Worm (Caenorhabditis elegans) whole organism, young adult: ENCODE results near the gene sulp-5.

Experiments used
- B0019.2 ChIP-seq: fragments of 200-800 bp; sonication (Bioruptor generic); conservative IDR thresholded peaks from 2 replicates; pipeline ENCODE4 v1.3.6; 2022; ENCODE audit warnings: missing genetic modification reagents, missing genetic modification characterization, missing compliant biosample characterization
- B0336.3 ChIP-seq: fragments of 200-800 bp; sonication (Bioruptor generic); IDR thresholded peaks from 2 replicates; pipeline ENCODE4 v1.3.6; 2022; ENCODE audit warnings: missing genetic modification characterization, missing compliant biosample characterization
- D2030.7 ChIP-seq: fragments of 200-800 bp; sonication (Bioruptor generic); IDR thresholded peaks from 2 replicates; pipeline ENCODE4 v1.3.6; 2022; ENCODE audit warnings: missing genetic modification reagents, missing genetic modification characterization, missing compliant biosample characterization
- F10E7.11 ChIP-seq: sonication (generic microtip); optimal IDR thresholded peaks from 2 replicates; lab custom pipeline; 2017; ENCODE audit warnings: mild to moderate bottlenecking, missing genetic modification characterization, moderate library complexity, missing compliant biosample characterization
- F33H1.4 ChIP-seq: fragments of 200-800 bp; sonication (Bioruptor generic); IDR thresholded peaks from 2 replicates; pipeline ENCODE4 v1.3.6; 2022; ENCODE audit warnings: missing genetic modification reagents, missing genetic modification characterization, missing compliant biosample characterization
- F49E8.2 ChIP-seq: sonication (generic microtip); optimal IDR thresholded peaks from 3 replicates; lab custom pipeline; 2017; ENCODE audit warnings: missing genetic modification characterization, mild to moderate bottlenecking, missing compliant biosample characterization, antibody characterized with exemption, moderate library complexity; ENCODE audit not compliant: insufficient read depth
- F57A8.1 ChIP-seq: fragments of 200-800 bp; sonication (Bioruptor generic); optimal IDR thresholded peaks from 2 replicates; lab custom pipeline; 2018; ENCODE audit warnings: mild to moderate bottlenecking, missing genetic modification characterization, moderate library complexity, missing compliant biosample characterization
- F57C9.4 ChIP-seq: sonication (generic microtip); optimal IDR thresholded peaks from 2 replicates; lab custom pipeline; 2017; ENCODE audit warnings: mild to moderate bottlenecking, missing genetic modification characterization, missing compliant biosample characterization
- K12H6.12 ChIP-seq: fragments of 200-800 bp; sonication (Bioruptor generic); optimal IDR thresholded peaks from 2 replicates; lab custom pipeline; 2018; ENCODE audit warnings: mild to moderate bottlenecking, missing genetic modification characterization, missing compliant biosample characterization
- T07F8.4 ChIP-seq: sonication (generic microtip); optimal IDR thresholded peaks from 2 replicates; lab custom pipeline; 2016; ENCODE audit warnings: mild to moderate bottlenecking, missing genetic modification characterization, moderate library complexity, missing compliant biosample characterization
- Y53F4B.3 ChIP-seq: fragments of 200-800 bp; sonication (Bioruptor generic); IDR thresholded peaks from 2 replicates; pipeline ENCODE4 v1.3.6; 2022; ENCODE audit warnings: missing genetic modification reagents, missing genetic modification characterization, missing compliant biosample characterization
- Y56A3A.18 ChIP-seq: fragments of 200-800 bp; sonication (Bioruptor generic); IDR thresholded peaks from 2 replicates; pipeline ENCODE4 v1.3.6; 2022; ENCODE audit warnings: missing genetic modification reagents, missing genetic modification characterization, missing compliant biosample characterization
- akir-1 ChIP-seq: fragments of 200-800 bp; sonication (Bioruptor generic); optimal IDR thresholded peaks from 2 replicates; lab custom pipeline; 2018; ENCODE audit warnings: mild to moderate bottlenecking, missing genetic modification characterization, moderate library complexity, missing compliant biosample characterization
- atf-7 ChIP-seq: sonication (generic microtip); optimal IDR thresholded peaks from 2 replicates; lab custom pipeline; 2017; ENCODE audit warnings: mild to moderate bottlenecking, missing genetic modification characterization, missing compliant biosample characterization
- attf-5 ChIP-seq: fragments of 200-800 bp; sonication (Bioruptor generic); optimal IDR thresholded peaks from 2 replicates; lab custom pipeline; 2018; ENCODE audit warnings: mild to moderate bottlenecking, missing genetic modification characterization, missing compliant biosample characterization
- attf-6 ChIP-seq: fragments of 200-800 bp; sonication (Bioruptor generic); IDR thresholded peaks from 2 replicates; pipeline ENCODE4 v1.3.6; 2022; ENCODE audit warnings: missing genetic modification reagents, missing genetic modification characterization, missing compliant biosample characterization
- bed-2 ChIP-seq: fragments of 200-800 bp; sonication (Bioruptor generic); IDR thresholded peaks from 2 replicates; pipeline ENCODE4 v1.3.6; 2022; ENCODE audit warnings: missing genetic modification reagents, missing genetic modification characterization, missing compliant biosample characterization
- ccch-3 ChIP-seq: fragments of 200-800 bp; sonication (Bioruptor generic); optimal IDR thresholded peaks from 2 replicates; lab custom pipeline; 2018; ENCODE audit warnings: mild to moderate bottlenecking, missing genetic modification characterization, missing compliant biosample characterization
- cebp-1 ChIP-seq, 2 experiments: fragments of 200-800 bp in 1 of 2; sonication (Bioruptor generic) in 1 of 2; sonication (generic microtip) in 1 of 2; IDR thresholded peaks in 1 of 2; optimal IDR thresholded peaks in 1 of 2; 2 replicates each; pipeline versions ENCODE4 v1.3.6 to Lab custom; 2017 to 2022; ENCODE audit warnings: missing compliant biosample characterization in 2 of 2, missing genetic modification characterization in 2 of 2, mild to moderate bottlenecking in 1 of 2, missing genetic modification reagents in 1 of 2, moderate library complexity in 1 of 2
- ceh-58 ChIP-seq: fragments of 200-800 bp; sonication (Bioruptor generic); IDR thresholded peaks from 2 replicates; pipeline ENCODE4 v1.3.6; 2022; ENCODE audit warnings: missing genetic modification characterization, missing compliant biosample characterization
- ceh-91 ChIP-seq: fragments of 200-800 bp; sonication (Bioruptor generic); IDR thresholded peaks from 2 replicates; pipeline ENCODE4 v1.3.6; 2022; ENCODE audit warnings: missing genetic modification reagents, missing genetic modification characterization, missing compliant biosample characterization
- dpff-1 ChIP-seq: sonication (generic microtip); optimal IDR thresholded peaks from 2 replicates; lab custom pipeline; 2017; ENCODE audit warnings: mild to moderate bottlenecking, missing genetic modification characterization, missing compliant biosample characterization
- egl-44 ChIP-seq: fragments of 200-800 bp; sonication (Bioruptor generic); IDR thresholded peaks from 2 replicates; pipeline ENCODE4 v1.3.6; 2022; ENCODE audit warnings: missing genetic modification reagents, missing genetic modification characterization, missing compliant biosample characterization
- egrh-3 ChIP-seq: fragments of 200-800 bp; sonication (Bioruptor generic); IDR thresholded peaks from 2 replicates; pipeline ENCODE4 v1.3.6; 2022; ENCODE audit warnings: missing genetic modification reagents, missing genetic modification characterization, missing compliant biosample characterization
- ets-4 ChIP-seq: fragments of 200-800 bp; sonication (Bioruptor generic); optimal IDR thresholded peaks from 2 replicates; lab custom pipeline; 2018; ENCODE audit warnings: mild to moderate bottlenecking, missing genetic modification characterization, missing compliant biosample characterization
- fkh-3 ChIP-seq: sonication (generic microtip); optimal IDR thresholded peaks from 2 replicates; lab custom pipeline; 2016; ENCODE audit warnings: mild to moderate bottlenecking, missing genetic modification characterization, missing compliant biosample characterization
- him-1 ChIP-seq: sonication (generic microtip); optimal IDR thresholded peaks from 2 replicates; lab custom pipeline; 2016; ENCODE audit warnings: missing genotype, missing genetic modification reagents, missing genetic modification characterization, missing compliant biosample characterization
- hmg-20 ChIP-seq: fragments of 200-800 bp; sonication (Bioruptor generic); IDR thresholded peaks from 2 replicates; pipeline ENCODE4 v1.3.6; 2022; ENCODE audit warnings: missing genetic modification reagents, missing genetic modification characterization, missing compliant biosample characterization
- hrde-1 ChIP-seq: sonication (generic microtip); optimal IDR thresholded peaks from 2 replicates; lab custom pipeline; 2016; ENCODE audit warnings: missing genetic modification characterization, mild to moderate bottlenecking, missing compliant biosample characterization, moderate library complexity, missing genotype, missing genetic modification reagents, borderline replicate concordance
- lag-1 ChIP-seq: fragments of 200-800 bp; sonication (Bioruptor generic); IDR thresholded peaks from 2 replicates; pipeline ENCODE4 v1.3.6; 2022; ENCODE audit warnings: missing genetic modification reagents, missing genetic modification characterization, missing compliant biosample characterization
- let-607 ChIP-seq, 2 experiments: fragments of 200-800 bp in 1 of 2; sonication (Bioruptor generic) in 1 of 2; sonication (generic microtip) in 1 of 2; optimal IDR thresholded peaks; 2 replicates each; lab custom pipeline; 2016 to 2018; ENCODE audit warnings: mild to moderate bottlenecking in 2 of 2, missing compliant biosample characterization in 2 of 2, missing genetic modification characterization in 2 of 2, moderate library complexity in 2 of 2, missing genotype in 1 of 2
- lsl-1 ChIP-seq: fragments of 200-800 bp; sonication (Bioruptor generic); optimal IDR thresholded peaks from 2 replicates; lab custom pipeline; 2018; ENCODE audit warnings: mild to moderate bottlenecking, missing genetic modification characterization, moderate library complexity, missing compliant biosample characterization
- lsy-27 ChIP-seq: sonication (generic microtip); optimal IDR thresholded peaks from 2 replicates; lab custom pipeline; 2017; ENCODE audit warnings: missing genetic modification characterization, mild to moderate bottlenecking, missing compliant biosample characterization, antibody characterized with exemption, missing genotype, borderline replicate concordance; ENCODE audit not compliant: insufficient read depth
- madf-10 ChIP-seq: sonication (generic microtip); optimal IDR thresholded peaks from 2 replicates; lab custom pipeline; 2016; ENCODE audit warnings: mild to moderate bottlenecking, missing genetic modification characterization, missing compliant biosample characterization
- nfya-1 ChIP-seq: sonication (generic microtip); optimal IDR thresholded peaks from 2 replicates; lab custom pipeline; 2017; ENCODE audit warnings: antibody characterized with exemption, missing compliant biosample characterization, missing genetic modification characterization, borderline replicate concordance; ENCODE audit not compliant: insufficient read depth
- nhr-27 ChIP-seq: fragments of 200-800 bp; sonication (Bioruptor generic); optimal IDR thresholded peaks from 2 replicates; lab custom pipeline; 2018; ENCODE audit warnings: mild to moderate bottlenecking, missing genetic modification characterization, moderate library complexity, missing compliant biosample characterization
- nhr-80 ChIP-seq: sonication (generic microtip); optimal IDR thresholded peaks from 2 replicates; lab custom pipeline; 2016; ENCODE audit warnings: missing genetic modification characterization, missing compliant biosample characterization
- rcor-1 ChIP-seq: fragments of 200-800 bp; sonication (Bioruptor generic); IDR thresholded peaks from 2 replicates; pipeline ENCODE4 v1.3.6; 2022; ENCODE audit warnings: missing genetic modification reagents, missing genetic modification characterization, missing compliant biosample characterization
- repo-1 ChIP-seq: sonication (generic microtip); optimal IDR thresholded peaks from 2 replicates; lab custom pipeline; 2017; ENCODE audit warnings: mild to moderate bottlenecking, missing genetic modification characterization, missing compliant biosample characterization
- snpc-1.1 ChIP-seq: sonication (generic microtip); optimal IDR thresholded peaks from 2 replicates; lab custom pipeline; 2017; ENCODE audit warnings: missing genetic modification characterization, mild to moderate bottlenecking, missing compliant biosample characterization, antibody characterized with exemption, moderate library complexity, missing genotype, missing genetic modification reagents; ENCODE audit not compliant: insufficient read depth
- sptf-2 ChIP-seq: fragments of 200-800 bp; sonication (Bioruptor generic); optimal IDR thresholded peaks from 2 replicates; lab custom pipeline; 2018; ENCODE audit warnings: mild to moderate bottlenecking, missing genetic modification characterization, missing compliant biosample characterization
- tlf-1 ChIP-seq: fragments of 200-800 bp; sonication (Bioruptor generic); optimal IDR thresholded peaks from 2 replicates; lab custom pipeline; 2018; ENCODE audit warnings: mild to moderate bottlenecking, missing genetic modification characterization, missing compliant biosample characterization
- zfh-2 ChIP-seq: fragments of 200-800 bp; sonication (Bioruptor generic); conservative IDR thresholded peaks from 2 replicates; pipeline ENCODE4 v1.3.6; 2022; ENCODE audit warnings: missing genetic modification reagents, missing genetic modification characterization, missing compliant biosample characterization
- ztf-18 ChIP-seq: sonication (generic microtip); optimal IDR thresholded peaks from 2 replicates; lab custom pipeline; 2016; ENCODE audit warnings: missing genotype, mild to moderate bottlenecking, missing genetic modification characterization, missing compliant biosample characterization
- ztf-25 ChIP-seq: fragments of 200-800 bp; sonication (Bioruptor generic); IDR thresholded peaks from 2 replicates; pipeline ENCODE4 v1.3.6; 2022; ENCODE audit warnings: missing genetic modification reagents, missing genetic modification characterization, missing compliant biosample characterization
- ztf-28 ChIP-seq: fragments of 200-800 bp; sonication (Bioruptor generic); IDR thresholded peaks from 2 replicates; pipeline ENCODE4 v1.3.6; 2022; ENCODE audit warnings: missing genetic modification reagents, missing genetic modification characterization, missing compliant biosample characterization
- ztf-3 ChIP-seq: fragments of 200-800 bp; sonication (Bioruptor generic); optimal IDR thresholded peaks from 2 replicates; lab custom pipeline; 2018; ENCODE audit warnings: mild to moderate bottlenecking, missing genetic modification characterization, missing compliant biosample characterization

The sulp-5 gene

DNA sequence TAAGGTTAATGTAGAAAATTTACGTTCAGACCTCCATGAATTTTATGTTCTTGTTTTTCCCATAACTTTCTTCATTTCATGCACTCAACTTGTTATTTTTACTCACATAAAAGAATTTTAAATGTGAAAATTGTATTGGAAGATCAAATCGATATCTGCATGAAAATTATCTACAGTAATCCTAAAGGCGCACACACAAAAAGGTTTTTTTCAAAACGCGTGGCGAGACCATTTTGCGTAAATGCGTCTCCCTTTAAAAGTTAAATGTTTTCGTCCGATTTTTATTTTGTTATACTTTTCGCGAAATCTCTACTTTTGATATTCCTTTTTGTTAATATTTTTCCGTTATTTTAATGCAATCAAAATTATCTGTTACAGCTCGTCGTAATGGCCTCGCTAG is 37.4 kb downstream of the sulp-5 start, which contains the start of gene R31.2 (continued):
- TF ChIP-seq zfh-2 (GFP tag; lab: Robert Waterston, UW) (no peak), F57A8.1 (GFP tag; lab: Kevin White, UChicago) (no peak), attf-6 (GFP tag; lab: Robert Waterston, UW) (no peak), ceh-91 (peak; percentile 55; the same call in 1 of the 2 replicates), tlf-1 (no peak), atf-7 (tag; lab: Kevin White, UChicago) (no peak), nhr-27 (tag; lab: Kevin White, UChicago) (no peak), F10E7.11 (tag; lab: Kevin White, UChicago) (no peak), ceh-58 (no peak), T07F8.4 (tag; lab: Kevin White, UChicago) (no peak), rcor-1 (GFP tag; lab: Robert Waterston, UW) (no peak), egl-44 (GFP tag; lab: Robert Waterston, UW) (no peak), attf-5 (no peak), him-1 (tag; lab: Kevin White, UChicago) (no peak), snpc-1.1 (tag; lab: Kevin White, UChicago) (no peak), ztf-3 (GFP tag; lab: Kevin White, UChicago) (no peak), Y56A3A.18 (no peak), bed-2 (GFP tag; lab: Robert Waterston, UW) (no peak), hmg-20 (GFP tag; lab: Robert Waterston, UW) (no peak), Y53F4B.3 (no peak), ztf-25 (no peak), sptf-2 (no peak), fkh-3 (tag; lab: Kevin White, UChicago) (no peak), B0019.2 (GFP tag; lab: Robert Waterston, UW) (no peak), lsy-27 (tag; lab: Kevin White, UChicago) (no peak), F49E8.2 (no peak), dpff-1 (no peak), ztf-18 (tag; lab: Kevin White, UChicago) (no peak), ets-4 (no peak), repo-1 (tag; lab: Kevin White, UChicago) (no peak), hrde-1 (tag; lab: Kevin White, UChicago) (no peak), nfya-1 (tag; lab: Kevin White, UChicago) (no peak), lsl-1 (GFP tag; lab: Kevin White, UChicago) (peak; percentile 91), cebp-1 (GFP tag; IDR thresholded peaks at IDR 0.05; lab: Robert Waterston, UW) (no peak), cebp-1 (tag; optimal IDR thresholded peaks at IDR 0.05; lab: Kevin White, UChicago) (no peak), madf-10 (no peak), K12H6.12 (tag; lab: Kevin White, UChicago) (no peak), F33H1.4 (GFP tag; lab: Robert Waterston, UW) (peak; percentile 89), let-607 (tag; optimal IDR thresholded peaks at IDR 0.05; lab: Kevin White, UChicago) (no peak), akir-1 (GFP tag; lab: Kevin White, UChicago) (no peak), egrh-3 (GFP tag; lab: Robert Waterston, UW) (no peak), ztf-28 (GFP tag; lab: Robert Waterston, UW) (no peak), B0336.3 (GFP tag; lab: Robert Waterston, UW) (no peak), D2030.7 (GFP tag; lab: Robert Waterston, UW) (peak; percentile 23; the same call in 1 of the 2 replicates), F57C9.4 (no peak), ccch-3 (GFP tag; lab: Kevin White, UChicago) (no peak), nhr-80 (tag; lab: Kevin White, UChicago) (no peak), lag-1 (GFP tag; lab: Robert Waterston, UW) (no peak)
